Worm (Caenorhabditis elegans): ENCODE results near the gene nhr-290.

ce11 chrV:2580598-2580997 lies 6.6 kb downstream of the nhr-290 start, which contains the start of gene C29G2.3:
- no peak for TF ChIP-seq him-1 (tag; optimal IDR thresholded peaks at IDR 0.05)
- TF ChIP-seq dao-5 (tag; optimal IDR thresholded peaks at IDR 0.05): no peak

All from whole organism, L4/young adult.